Worm (Caenorhabditis elegans) whole organism, L3 larva: ENCODE measurements around the gene C13C4.7.

Experiments
- fos-1 ChIP-seq: fragments of 150-350 bp; optimal IDR thresholded peaks from 2 replicates; lab custom pipeline; 2014; ENCODE audit warnings: missing biosample characterization, missing genetic modification characterization
- nfya-1 ChIP-seq: sonication (generic microtip); optimal IDR thresholded peaks from 2 replicates; lab custom pipeline; 2017; ENCODE audit warnings: missing genetic modification characterization, mild to moderate bottlenecking, missing compliant biosample characterization, antibody characterized with exemption, moderate library complexity; ENCODE audit not compliant: insufficient read depth
- ztf-11 ChIP-seq: fragments of 150-350 bp; optimal IDR thresholded peaks from 2 replicates; lab custom pipeline; 2014; ENCODE audit warnings: missing biosample characterization, missing genetic modification characterization

ce11 chrV:12150607-12151006 is 30.3 kb upstream of the C13C4.7 start, which contains the start of gene che-11:
- TF ChIP-seq fos-1 (tag; lab: Kevin White, UChicago) (no peak), ztf-11 (tag; lab: Kevin White, UChicago) (no peak), nfya-1 (tag; lab: Kevin White, UChicago) (no peak)
